Worm (Caenorhabditis elegans) whole organism, L4 larva: ENCODE data around the gene tra-4.

Experiments
- F10B5.3 ChIP-seq: sonication (generic microtip); optimal IDR thresholded peaks from 2 replicates; lab custom pipeline; 2016; ENCODE audit warnings: mild to moderate bottlenecking, missing genetic modification characterization, missing compliant biosample characterization
- fos-1 ChIP-seq: fragments of 150-350 bp; optimal IDR thresholded peaks from 2 replicates; lab custom pipeline; 2014; ENCODE audit warnings: missing biosample characterization, missing genetic modification characterization
- pqm-1 ChIP-seq: sonication (generic microtip); optimal IDR thresholded peaks from 2 replicates; lab custom pipeline; 2017; ENCODE audit warnings: missing biosample characterization, missing genetic modification characterization

DNA sequence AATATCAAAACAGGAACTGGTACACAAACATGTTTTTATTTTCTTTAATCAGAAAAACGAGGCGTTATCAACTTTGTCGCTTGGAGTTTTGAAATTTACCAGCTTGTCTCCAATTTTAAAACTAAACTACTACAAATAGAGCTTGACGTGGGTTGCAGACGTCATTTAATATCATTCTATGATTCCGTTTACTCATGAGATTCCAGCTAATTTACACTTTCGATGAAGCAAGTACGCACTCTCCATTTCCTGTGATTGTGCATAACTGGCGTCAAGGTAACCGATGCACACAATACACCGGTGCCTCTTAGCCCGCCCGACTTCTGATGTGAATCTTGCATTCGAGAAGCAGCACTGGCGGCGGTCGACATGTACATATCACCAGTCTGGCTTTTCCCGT, 38.5 kb downstream of the tra-4 start:
- no peak for TF ChIP-seq F10B5.3
- no peak for TF ChIP-seq pqm-1 (tag; lab: Kevin White, UChicago)
- no peak for TF ChIP-seq fos-1 (tag; lab: Kevin White, UChicago)
